Fruit fly (Drosophila melanogaster) whole organism, adult: ENCODE data around the gene CG14926.

Experiments
- CG12768 ChIP-seq: fragments of 200-800 bp; sonication (Bioruptor generic); optimal IDR thresholded peaks from 2 replicates; lab custom pipeline; 2017; ENCODE audit warnings: missing biosample characterization, missing genetic modification characterization, mild to moderate bottlenecking, moderate library complexity, missing genetic modification reagents
- CG5204 ChIP-seq: fragments of 200-800 bp; sonication (Bioruptor generic); optimal IDR thresholded peaks from 2 replicates; lab custom pipeline; 2016; ENCODE audit warnings: missing biosample characterization, missing genetic modification characterization
- CG7045 ChIP-seq: fragments of 200-800 bp; sonication (Bioruptor generic); optimal IDR thresholded peaks from 2 replicates; lab custom pipeline; 2017; ENCODE audit warnings: missing biosample characterization, mild to moderate bottlenecking, missing genetic modification characterization
- CG7101 ChIP-seq: fragments of 200-800 bp; sonication (Bioruptor generic); optimal IDR thresholded peaks from 2 replicates; lab custom pipeline; 2018; ENCODE audit warnings: missing biosample characterization, mild to moderate bottlenecking, missing genetic modification characterization, moderate library complexity
- Crg-1 ChIP-seq: fragments of 200-800 bp; sonication (Bioruptor generic); optimal IDR thresholded peaks from 2 replicates; lab custom pipeline; 2016; ENCODE audit warnings: missing biosample characterization, missing genetic modification characterization
- cnc ChIP-seq, 2 experiments: fragments of >200 bp; optimal IDR thresholded peaks; 2 replicates each; lab custom pipeline; 2017
- kay ChIP-seq: fragments of 200-800 bp; sonication (Bioruptor generic); peaks from one replicate; lab custom pipeline; 2016; ENCODE audit warnings: missing biosample characterization, missing genetic modification characterization, borderline replicate concordance
- tj ChIP-seq: fragments of 200-800 bp; sonication (Bioruptor generic); optimal IDR thresholded peaks from 3 replicates; lab custom pipeline; 2017; ENCODE audit warnings: missing biosample characterization, mild to moderate bottlenecking, missing genetic modification characterization, moderate library complexity

dm6 chr2L:11306091-11306490, 37.0 kb downstream of the CG14926 start:
- no peak for TF ChIP-seq tj (GFP tag; lab: Kevin White, UChicago)
- no peak for TF ChIP-seq Crg-1 (GFP tag; lab: Kevin White, UChicago)
- no peak for TF ChIP-seq CG5204 (GFP tag; lab: Kevin White, UChicago)
- no peak for TF ChIP-seq CG7045 (GFP tag; lab: Kevin White, UChicago)
- no peak for TF ChIP-seq CG12768
- no peak for TF ChIP-seq cnc (optimal IDR thresholded peaks at IDR 0.05; lab: Kevin White, UChicago)
- no peak for TF ChIP-seq kay
- TF ChIP-seq CG7101 (tag; lab: Kevin White, UChicago) = no peak
